Worm (Caenorhabditis elegans): ENCODE results near the gene tgt-2.

ce11 chrV:18957267-18957843, 40.8 kb upstream of the tgt-2 start, which contains the start of gene hrg-10:
- TF ChIP-seq nhr-76 (tag; optimal IDR thresholded peaks at IDR 0.05) (no peak), elt-2 (tag; optimal IDR thresholded peaks at IDR 0.05) (peak; percentile 77), pag-3 (tag; optimal IDR thresholded peaks at IDR 0.05; ENCODE audit: borderline replicate concordance, insufficient read depth) (no peak), nhr-84 (tag; optimal IDR thresholded peaks at IDR 0.05) (no peak), ceh-90 (tag; optimal IDR thresholded peaks at IDR 0.05) (no peak), ztf-4 (tag; optimal IDR thresholded peaks at IDR 0.05) (no peak), skn-1 (tag; optimal IDR thresholded peaks at IDR 0.05) (no peak), ceh-82 (tag; optimal IDR thresholded peaks at IDR 0.05) (no peak), rnt-1 (tag; optimal IDR thresholded peaks at IDR 0.05) (no peak), nhr-12 (tag; optimal IDR thresholded peaks at IDR 0.05) (no peak), nhr-20 (tag; optimal IDR thresholded peaks at IDR 0.05) (peak; percentile 8), nhr-28 (tag; optimal IDR thresholded peaks at IDR 0.05) (no peak), efl-1 (optimal IDR thresholded peaks at IDR 0.05) (no peak), efl-1 (GFP tag; optimal IDR thresholded peaks at IDR 0.05 in 1 of 2) (no peak)
